Worm (Caenorhabditis elegans) whole organism, L4 larva: ENCODE measurements around the gene lido-1.
A peak's percentile ranks its signal among the peaks of the same experiment; 100 is the strongest.

Experiments used
- D1046.2 ChIP-seq: fragments of 200-800 bp; sonication (Bioruptor generic); IDR thresholded peaks from 2 replicates; pipeline ENCODE4 v1.3.6; 2022; ENCODE audit warnings: missing genetic modification characterization, missing compliant biosample characterization
- F26F4.8 ChIP-seq: fragments of 200-800 bp; sonication (Bioruptor generic); conservative IDR thresholded peaks from 2 replicates; pipeline ENCODE4 v1.3.6; 2022; ENCODE audit warnings: missing genetic modification characterization, missing compliant biosample characterization
- F49E8.2 ChIP-seq: sonication (generic microtip); optimal IDR thresholded peaks from 2 replicates; lab custom pipeline; 2016; ENCODE audit warnings: missing compliant biosample characterization, mild to moderate bottlenecking, missing genetic modification characterization, borderline replicate concordance
- T26A8.4 ChIP-seq: fragments of 200-800 bp; sonication (Bioruptor generic); IDR thresholded peaks from 2 replicates; pipeline ENCODE4 v1.3.6; 2022; ENCODE audit warnings: missing genetic modification characterization, missing compliant biosample characterization
- Y48G9A.11 ChIP-seq: fragments of 200-800 bp; sonication (Bioruptor generic); IDR thresholded peaks from 2 replicates; pipeline ENCODE4 v1.3.6; 2022; ENCODE audit warnings: missing genetic modification reagents, missing genetic modification characterization, missing compliant biosample characterization
- Y5F2A.4 ChIP-seq: fragments of 200-800 bp; sonication (Bioruptor generic); optimal IDR thresholded peaks from 2 replicates; lab custom pipeline; 2018; ENCODE audit warnings: mild to moderate bottlenecking, missing genetic modification characterization, missing compliant biosample characterization
- ZK546.5 ChIP-seq, 2 experiments: sonication (generic microtip); optimal IDR thresholded peaks; 2 replicates each; lab custom pipeline; 2017; ENCODE audit warnings: missing biosample characterization in 2 of 2, missing genetic modification characterization in 2 of 2
- aha-1 ChIP-seq: fragments of 150-350 bp; peaks from one replicate; lab custom pipeline; 2014; ENCODE audit warnings: missing biosample characterization, missing genetic modification characterization
- ama-1 ChIP-seq: fragments of 150-350 bp; optimal IDR thresholded peaks from 2 replicates; lab custom pipeline; 2014; ENCODE audit warnings: inconsistent platforms, mixed read lengths
- ceh-20 ChIP-seq: fragments of 200-800 bp; sonication (Bioruptor generic); IDR thresholded peaks from 2 replicates; pipeline ENCODE4 v1.3.6; 2022; ENCODE audit warnings: missing genetic modification reagents, missing genetic modification characterization, missing compliant biosample characterization
- ceh-28 ChIP-seq: fragments of 150-350 bp; optimal IDR thresholded peaks from 2 replicates; lab custom pipeline; 2014; ENCODE audit warnings: missing biosample characterization, missing genetic modification reagents, missing genetic modification characterization
- ceh-44 ChIP-seq: fragments of 200-800 bp; sonication (Bioruptor generic); IDR thresholded peaks from 2 replicates; pipeline ENCODE4 v1.3.6; 2022; ENCODE audit warnings: missing genetic modification reagents, missing genetic modification characterization, missing compliant biosample characterization
- ceh-62 ChIP-seq: sonication (generic microtip); optimal IDR thresholded peaks from 2 replicates; lab custom pipeline; 2017; ENCODE audit warnings: missing biosample characterization, missing genetic modification characterization
- ces-1 ChIP-seq: fragments of 150-350 bp; sonication (generic microtip); optimal IDR thresholded peaks from 4 replicates; lab custom pipeline; 2014; ENCODE audit warnings: missing biosample characterization, missing genetic modification reagents, missing genetic modification characterization
- cey-2 ChIP-seq: sonication (generic microtip); optimal IDR thresholded peaks from 3 replicates; lab custom pipeline; 2017; ENCODE audit warnings: missing genetic modification characterization, mild to moderate bottlenecking, missing compliant biosample characterization, antibody characterized with exemption, borderline replicate concordance; ENCODE audit not compliant: insufficient read depth
- daf-19 ChIP-seq: fragments of 200-800 bp; sonication (Bioruptor generic); conservative IDR thresholded peaks from 2 replicates; pipeline ENCODE4 v1.3.6; 2022; ENCODE audit warnings: missing genetic modification characterization, missing compliant biosample characterization
- daf-8 ChIP-seq: fragments of 200-800 bp; sonication (Bioruptor generic); IDR thresholded peaks from 2 replicates; pipeline ENCODE4 v1.3.6; 2022; ENCODE audit warnings: missing genetic modification characterization, missing compliant biosample characterization
- dmd-8 ChIP-seq: fragments of 200-800 bp; sonication (Bioruptor generic); IDR thresholded peaks from 2 replicates; pipeline ENCODE4 v1.3.6; 2022; ENCODE audit warnings: missing genetic modification characterization, missing compliant biosample characterization
- dmd-9 ChIP-seq: fragments of 200-800 bp; sonication (Bioruptor generic); IDR thresholded peaks from 2 replicates; pipeline ENCODE4 v1.3.6; 2022; ENCODE audit warnings: missing genetic modification reagents, missing genetic modification characterization, missing compliant biosample characterization
- dpl-1 ChIP-seq: fragments of 150-350 bp; optimal IDR thresholded peaks from 2 replicates; lab custom pipeline; 2014; ENCODE audit warnings: missing biosample characterization, missing genetic modification reagents, missing genetic modification characterization
- duxl-1 ChIP-seq: sonication (generic microtip); optimal IDR thresholded peaks from 2 replicates; lab custom pipeline; 2016; ENCODE audit warnings: mild to moderate bottlenecking, missing genetic modification characterization, moderate library complexity, missing compliant biosample characterization; ENCODE audit not compliant: poor library complexity
- hif-1 ChIP-seq, 2 experiments: sonication (generic microtip); optimal IDR thresholded peaks; 2 replicates each; lab custom pipeline; 2016 to 2017; ENCODE audit warnings: missing compliant biosample characterization in 2 of 2, missing genetic modification characterization in 2 of 2, missing genetic modification reagents in 2 of 2, missing genotype in 2 of 2, mild to moderate bottlenecking in 1 of 2
- hlh-11 ChIP-seq: fragments of 200-800 bp; sonication (Bioruptor generic); optimal IDR thresholded peaks from 2 replicates; lab custom pipeline; 2018; ENCODE audit warnings: mild to moderate bottlenecking, missing genetic modification characterization, missing compliant biosample characterization
- lim-7 ChIP-seq: fragments of 200-800 bp; sonication (Bioruptor generic); IDR thresholded peaks from 2 replicates; pipeline ENCODE4 v1.3.6; 2022; ENCODE audit warnings: missing genetic modification characterization, missing compliant biosample characterization
- lin-15B ChIP-seq: fragments of 150-350 bp; sonication (generic microtip); optimal IDR thresholded peaks from 3 replicates; lab custom pipeline; 2014; ENCODE audit warnings: missing biosample characterization, missing genetic modification characterization
- lir-3 ChIP-seq: sonication (generic microtip); optimal IDR thresholded peaks from 2 replicates; lab custom pipeline; 2016; ENCODE audit warnings: mild to moderate bottlenecking, missing genetic modification characterization, missing compliant biosample characterization
- madf-5 ChIP-seq, 2 experiments: fragments of 200-800 bp; sonication (Bioruptor generic); IDR thresholded peaks; 2 replicates each; pipeline ENCODE4 v1.3.6; 2022; ENCODE audit warnings: missing compliant biosample characterization in 2 of 2, missing genetic modification characterization in 2 of 2
- mdl-1 ChIP-seq, 2 experiments: fragments of 150-350 bp in 1 of 2; sonication (generic microtip) in 1 of 2; optimal IDR thresholded peaks; 2 replicates each; lab custom pipeline; 2014 to 2017; ENCODE audit warnings: missing biosample characterization in 2 of 2, missing genetic modification characterization in 2 of 2
- mdt-29 ChIP-seq: fragments of 200-800 bp; sonication (Bioruptor generic); IDR thresholded peaks from 2 replicates; pipeline ENCODE4 v1.3.6; 2022; ENCODE audit warnings: missing genetic modification reagents, missing genetic modification characterization, missing compliant biosample characterization
- mep-1 ChIP-seq: fragments of 150-350 bp; sonication (generic microtip); optimal IDR thresholded peaks from 3 replicates; lab custom pipeline; 2014; ENCODE audit warnings: missing biosample characterization, missing genetic modification characterization
- mes-2 ChIP-seq: sonication (generic microtip); optimal IDR thresholded peaks from 2 replicates; lab custom pipeline; 2016; ENCODE audit warnings: missing genotype, mild to moderate bottlenecking, missing genetic modification characterization, missing compliant biosample characterization; ENCODE audit not compliant: poor library complexity, severe bottlenecking
- nhr-111 ChIP-seq: fragments of 200-800 bp; sonication (Bioruptor generic); optimal IDR thresholded peaks from 2 replicates; lab custom pipeline; 2018; ENCODE audit warnings: mild to moderate bottlenecking, missing genetic modification characterization, missing compliant biosample characterization
- nhr-237 ChIP-seq: sonication (generic microtip); optimal IDR thresholded peaks from 2 replicates; lab custom pipeline; 2017; ENCODE audit warnings: missing biosample characterization, missing genetic modification characterization
- nhr-41 ChIP-seq: fragments of 200-800 bp; sonication (Bioruptor generic); IDR thresholded peaks from 2 replicates; pipeline ENCODE4 v1.3.6; 2022; ENCODE audit warnings: missing genetic modification reagents, missing genetic modification characterization, missing compliant biosample characterization
- nhr-42 ChIP-seq: fragments of 200-800 bp; sonication (Bioruptor generic); IDR thresholded peaks from 2 replicates; pipeline ENCODE4 v1.3.6; 2022; ENCODE audit warnings: missing genetic modification characterization, missing compliant biosample characterization
- nhr-77 ChIP-seq: fragments of 150-350 bp; optimal IDR thresholded peaks from 2 replicates; lab custom pipeline; 2014; ENCODE audit warnings: missing biosample characterization, missing genetic modification characterization
- php-3 ChIP-seq: fragments of 200-800 bp; sonication (Bioruptor generic); IDR thresholded peaks from 2 replicates; pipeline ENCODE4 v1.3.6; 2022; ENCODE audit warnings: missing genetic modification reagents, missing genetic modification characterization, missing compliant biosample characterization
- rbr-2 ChIP-seq: sonication (generic microtip); optimal IDR thresholded peaks from 2 replicates; lab custom pipeline; 2016; ENCODE audit warnings: missing genotype, missing genetic modification characterization, missing compliant biosample characterization
- skn-1 ChIP-seq: fragments of 150-350 bp; optimal IDR thresholded peaks from 2 replicates; lab custom pipeline; 2014; ENCODE audit warnings: missing biosample characterization, missing genetic modification characterization
- snpc-4 ChIP-seq: fragments of 150-350 bp; optimal IDR thresholded peaks from 2 replicates; lab custom pipeline; 2014; ENCODE audit warnings: missing biosample characterization, missing genetic modification characterization
- spr-3 ChIP-seq: fragments of 200-800 bp; sonication (Bioruptor generic); optimal IDR thresholded peaks from 2 replicates; lab custom pipeline; 2018; ENCODE audit warnings: mild to moderate bottlenecking, missing genetic modification characterization, missing compliant biosample characterization
- tag-97 ChIP-seq: fragments of 200-800 bp; sonication (Bioruptor generic); IDR thresholded peaks from 2 replicates; pipeline ENCODE4 v1.3.6; 2022; ENCODE audit warnings: missing genetic modification characterization, missing compliant biosample characterization
- zag-1 ChIP-seq: fragments of 150-350 bp; optimal IDR thresholded peaks from 2 replicates; lab custom pipeline; 2014; ENCODE audit warnings: missing biosample characterization, missing genetic modification characterization
- zfp-2 ChIP-seq: sonication (generic microtip); optimal IDR thresholded peaks from 2 replicates; lab custom pipeline; 2016; ENCODE audit warnings: mild to moderate bottlenecking, missing genetic modification characterization, missing compliant biosample characterization
- zfp-3 ChIP-seq: fragments of 200-800 bp; sonication (Bioruptor generic); conservative IDR thresholded peaks from 2 replicates; pipeline ENCODE4 v1.3.6; 2022; ENCODE audit warnings: missing genetic modification reagents, missing genetic modification characterization, missing compliant biosample characterization
- zip-2 ChIP-seq: fragments of 150-350 bp; optimal IDR thresholded peaks from 2 replicates; lab custom pipeline; 2014; ENCODE audit warnings: missing biosample characterization, missing genetic modification characterization
- ztf-11 ChIP-seq: fragments of 150-350 bp; optimal IDR thresholded peaks from 2 replicates; lab custom pipeline; 2014; ENCODE audit warnings: missing biosample characterization, missing genetic modification characterization

lido-1 gene

DNA sequence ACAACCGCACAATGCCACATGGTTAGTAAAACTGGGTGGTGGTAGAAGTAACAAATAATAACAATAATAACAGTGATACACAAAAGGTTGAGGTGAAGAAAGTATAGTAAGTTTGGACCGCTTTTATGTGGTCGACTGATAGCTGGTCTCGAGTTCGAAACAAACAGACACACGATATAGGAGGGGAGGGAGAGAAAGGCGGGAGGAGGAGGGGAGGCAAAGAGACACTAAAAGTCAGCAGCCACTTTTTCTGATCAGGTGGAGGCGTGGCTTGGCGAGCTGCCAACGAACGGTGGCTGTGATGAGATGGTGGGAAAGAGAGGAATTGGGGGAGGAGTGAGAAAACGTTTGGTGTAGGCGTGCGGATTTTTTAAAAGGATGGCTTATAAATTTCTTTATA, 38.0 kb downstream of the lido-1 start (continued):
- TF ChIP-seq ceh-62 (no peak), nhr-41 (GFP tag; lab: Robert Waterston, UW) (no peak), aha-1 (tag; lab: Kevin White, UChicago) (no peak), zfp-3 (GFP tag; lab: Robert Waterston, UW) (no peak), F26F4.8 (no peak), lim-7 (GFP tag; lab: Robert Waterston, UW) (no peak), hif-1 (tag; optimal IDR thresholded peaks at IDR 0.05; lab: Kevin White, UChicago) (no peak), T26A8.4 (GFP tag; lab: Robert Waterston, UW) (no peak), ZK546.5 (tag; optimal IDR thresholded peaks at IDR 0.05; lab: Kevin White, UChicago) (no peak), spr-3 (GFP tag; lab: Kevin White, UChicago) (no peak), ceh-20 (GFP tag; lab: Robert Waterston, UW) (0 out of 2 replicates have a peak, but pooled peaks have one; percentile 11), Y5F2A.4 (GFP tag; lab: Kevin White, UChicago) (no peak), mdl-1 (tag; optimal IDR thresholded peaks at IDR 0.05; lab: Kevin White, UChicago) (peak in 1 of 2 experiments; percentile 65), mdt-29 (GFP tag; lab: Robert Waterston, UW) (no peak), ces-1 (GFP tag; lab: Kevin White, UChicago) (no peak), nhr-237 (tag; lab: Kevin White, UChicago) (no peak), ceh-28 (tag; lab: Kevin White, UChicago) (no peak), ceh-44 (no peak), lir-3 (tag; lab: Kevin White, UChicago) (no peak), nhr-111 (GFP tag; lab: Kevin White, UChicago) (no peak), ztf-11 (no peak), ama-1 (lab: Kevin White, UChicago) (peak; percentile 17), dpl-1 (GFP tag; lab: Kevin White, UChicago) (no peak), lin-15B (tag; lab: Kevin White, UChicago) (no peak), zag-1 (tag; lab: Kevin White, UChicago) (no peak), F49E8.2 (tag; lab: Kevin White, UChicago) (no peak), nhr-42 (no peak), nhr-77 (no peak), Y48G9A.11 (GFP tag; lab: Robert Waterston, UW) (no peak), php-3 (GFP tag; lab: Robert Waterston, UW) (0 out of 2 replicates have a peak, but pooled peaks have one; percentile 35), madf-5 (GFP tag; IDR thresholded peaks at IDR 0.05; lab: Robert Waterston, UW) (no peak), dmd-8 (GFP tag; lab: Robert Waterston, UW) (no peak), daf-19 (GFP tag; lab: Robert Waterston, UW) (no peak), tag-97 (GFP tag; lab: Robert Waterston, UW) (no peak), zfp-2 (tag; lab: Kevin White, UChicago) (no peak), daf-8 (GFP tag; lab: Robert Waterston, UW) (no peak), dmd-9 (no peak), duxl-1 (tag; lab: Kevin White, UChicago) (no peak), hlh-11 (tag; lab: Kevin White, UChicago) (peak; percentile 68), skn-1 (tag; lab: Kevin White, UChicago) (no peak), cey-2 (tag; lab: Kevin White, UChicago) (no peak), mes-2 (tag; lab: Kevin White, UChicago) (no peak), rbr-2 (no peak), D1046.2 (GFP tag; lab: Robert Waterston, UW) (no peak), zip-2 (tag; lab: Kevin White, UChicago) (no peak), mep-1 (tag; lab: Kevin White, UChicago) (peak; percentile 14), snpc-4 (tag; lab: Kevin White, UChicago) (no peak)
- TF ChIP-seq, all 104 proteins: peak for 12
